Fruit fly (Drosophila melanogaster): ENCODE data around the gene CG14086.

DNA sequence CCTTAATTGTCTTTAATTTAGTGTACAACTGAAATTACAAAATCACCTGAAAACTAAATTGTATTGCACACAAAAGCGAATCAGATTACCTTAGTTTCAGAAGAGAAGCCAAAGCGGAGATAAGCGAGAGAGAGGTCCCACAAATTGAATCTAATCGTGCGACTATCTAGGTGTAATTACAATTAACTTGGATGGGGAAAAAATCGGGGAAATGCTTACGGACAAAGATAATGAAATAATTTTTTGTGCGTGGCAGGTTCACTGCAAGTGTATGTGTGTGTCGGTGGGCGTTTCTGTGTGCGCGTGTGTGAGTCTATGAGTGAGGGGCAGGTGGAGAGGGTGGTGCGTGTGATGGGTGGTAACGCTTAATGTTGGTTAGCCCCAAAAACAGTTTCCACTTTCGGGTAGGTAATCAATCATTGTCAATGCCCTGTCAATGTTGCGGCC lies 47.2 kb upstream of the CG14086 start:
- TF ChIP-seq br (optimal IDR thresholded peaks at IDR 0.05) (no peak), Ets65A (GFP tag) (no peak), Trl (optimal IDR thresholded peaks at IDR 0.05) (no peak), Trl (GFP tag; optimal IDR thresholded peaks at IDR 0.05) (no peak), btn (GFP tag; optimal IDR thresholded peaks at IDR 0.05) (no peak), ranshi (GFP tag; IDR thresholded peaks at IDR 0.05) (no peak), CG6791 (GFP tag; IDR thresholded peaks at IDR 0.05; ENCODE audit: partially characterized antibody) (no peak), repo (GFP tag; optimal IDR thresholded peaks at IDR 0.05) (no peak), CG9932 (GFP tag; IDR thresholded peaks at IDR 0.05) (no peak), CG5245 (GFP tag; optimal IDR thresholded peaks at IDR 0.05) (no peak), CG10366 (GFP tag; IDR thresholded peaks at IDR 0.05) (no peak), psq (GFP tag; optimal IDR thresholded peaks at IDR 0.05) (no peak), chif (GFP tag; optimal IDR thresholded peaks at IDR 0.05) (no peak), gem (tag; optimal IDR thresholded peaks at IDR 0.05) (no peak), HmgD (GFP tag; optimal IDR thresholded peaks at IDR 0.05) (no peak)

Data from whole organism, embryonic.